2 worm cellular contexts compared by ENCODE assay signal in genomic region chrX:13360632-13361031, ce11.
A peak's percentile ranks its signal among the peaks of the same experiment; 100 is the strongest.
TF ChIP-seq lines count a peak whose summit lies in the region.

No protein-coding gene starts in this region.

TF ChIP-seq in whole organism, L1 larva, 84 proteins besides CTCF, POLR2A, EP300 and RAD21 (continued from another document):
- TF ChIP-seq fkh-4 (tag; optimal IDR thresholded peaks at IDR 0.05; lab: Kevin White, UChicago; ENCODE audit: borderline replicate concordance) (no peak), ceh-63 (GFP tag; optimal IDR thresholded peaks at IDR 0.05; lab: Kevin White, UChicago) (no peak), rnt-1 (tag; optimal IDR thresholded peaks at IDR 0.05; lab: Kevin White, UChicago) (no peak)

TF ChIP-seq in whole organism, L4 larva, 104 proteins besides CTCF, POLR2A, EP300 and RAD21 (continued from another document):
- TF ChIP-seq daf-12 (tag; optimal IDR thresholded peaks at IDR 0.05; lab: Kevin White, UChicago) (no peak), dmd-6 (GFP tag; IDR thresholded peaks at IDR 0.05; lab: Robert Waterston, UW) (peak; percentile 97), spr-1 (tag; optimal IDR thresholded peaks at IDR 0.05; lab: Kevin White, UChicago) (no peak), spr-3 (GFP tag; optimal IDR thresholded peaks at IDR 0.05; lab: Kevin White, UChicago) (no peak), egl-43 (GFP tag; IDR thresholded peaks at IDR 0.05; lab: Robert Waterston, UW) (no peak), attf-4 (tag; optimal IDR thresholded peaks at IDR 0.05; lab: Kevin White, UChicago) (no peak), mdl-1 (tag; optimal IDR thresholded peaks at IDR 0.05; lab: Kevin White, UChicago) (peak in 1 of 2 experiments; percentile 40), zfp-2 (tag; optimal IDR thresholded peaks at IDR 0.05; lab: Kevin White, UChicago) (no peak), aly-2 (tag; optimal IDR thresholded peaks at IDR 0.05; lab: Kevin White, UChicago) (no peak), F44E2.7 (GFP tag; IDR thresholded peaks at IDR 0.05; lab: Robert Waterston, UW) (no peak), nhr-237 (tag; optimal IDR thresholded peaks at IDR 0.05; lab: Kevin White, UChicago) (no peak), nhr-11 (tag; optimal IDR thresholded peaks at IDR 0.05; lab: Kevin White, UChicago) (no peak), nhr-25 (tag; optimal IDR thresholded peaks at IDR 0.05; lab: Kevin White, UChicago; ENCODE audit: borderline replicate concordance, insufficient read depth) (no peak), lin-13 (GFP tag; optimal IDR thresholded peaks at IDR 0.05; lab: Kevin White, UChicago) (no peak), ceh-20 (GFP tag; IDR thresholded peaks at IDR 0.05; lab: Robert Waterston, UW) (no peak), Y105C5A.15 (GFP tag; IDR thresholded peaks at IDR 0.05; lab: Robert Waterston, UW) (no peak), T26A8.4 (GFP tag; IDR thresholded peaks at IDR 0.05; lab: Robert Waterston, UW) (no peak), ZK337.2 (GFP tag; IDR thresholded peaks at IDR 0.05; lab: Robert Waterston, UW) (no peak), nhr-48 (tag; optimal IDR thresholded peaks at IDR 0.05; lab: Kevin White, UChicago) (peak; percentile 85), ctbp-1 (GFP tag; IDR thresholded peaks at IDR 0.05; lab: Robert Waterston, UW) (no peak), zip-2 (tag; optimal IDR thresholded peaks at IDR 0.05; lab: Kevin White, UChicago) (no peak), fkh-10 (GFP tag; optimal IDR thresholded peaks at IDR 0.05; lab: Kevin White, UChicago) (no peak), duxl-1 (tag; optimal IDR thresholded peaks at IDR 0.05; lab: Kevin White, UChicago; ENCODE audit: poor library complexity) (no peak), sdz-12 (GFP tag; optimal IDR thresholded peaks at IDR 0.05; lab: Kevin White, UChicago) (no peak), hmg-1.1 (GFP tag; IDR thresholded peaks at IDR 0.05; lab: Robert Waterston, UW) (no peak), saeg-2 (GFP tag; IDR thresholded peaks at IDR 0.05; lab: Robert Waterston, UW) (no peak), Y75B8A.6 (GFP tag; IDR thresholded peaks at IDR 0.05; lab: Robert Waterston, UW) (no peak), nhr-6 (tag; optimal IDR thresholded peaks at IDR 0.05; lab: Kevin White, UChicago) (no peak), zip-11 (GFP tag; IDR thresholded peaks at IDR 0.05; lab: Robert Waterston, UW) (no peak), hlh-11 (tag; optimal IDR thresholded peaks at IDR 0.05; lab: Kevin White, UChicago) (peak; percentile 83), unc-130 (GFP tag; optimal IDR thresholded peaks at IDR 0.05; lab: Kevin White, UChicago) (no peak), madf-5 (GFP tag; IDR thresholded peaks at IDR 0.05; lab: Robert Waterston, UW) (no peak), aha-1 (tag; lab: Kevin White, UChicago) (no peak), nhr-41 (GFP tag; IDR thresholded peaks at IDR 0.05; lab: Robert Waterston, UW) (no peak), unc-39 (tag; optimal IDR thresholded peaks at IDR 0.05; lab: Kevin White, UChicago) (no peak), Y5F2A.4 (GFP tag; optimal IDR thresholded peaks at IDR 0.05; lab: Kevin White, UChicago) (no peak), lin-1 (GFP tag; IDR thresholded peaks at IDR 0.05; lab: Robert Waterston, UW) (no peak), skn-1 (tag; optimal IDR thresholded peaks at IDR 0.05; lab: Kevin White, UChicago) (no peak), lin-39 (tag; optimal IDR thresholded peaks at IDR 0.05; lab: Kevin White, UChicago) (no peak), mdt-29 (GFP tag; IDR thresholded peaks at IDR 0.05; lab: Robert Waterston, UW) (no peak), arid-1 (GFP tag; conservative IDR thresholded peaks at IDR 0.05; lab: Robert Waterston, UW) (no peak), ceh-28 (tag; optimal IDR thresholded peaks at IDR 0.05; lab: Kevin White, UChicago) (no peak), php-3 (GFP tag; IDR thresholded peaks at IDR 0.05; lab: Robert Waterston, UW) (peak; percentile 65), F10B5.3 (tag; optimal IDR thresholded peaks at IDR 0.05; lab: Kevin White, UChicago) (no peak), snpc-1.2 (GFP tag; IDR thresholded peaks at IDR 0.05; lab: Robert Waterston, UW) (no peak), Y48G9A.11 (GFP tag; IDR thresholded peaks at IDR 0.05; lab: Robert Waterston, UW) (no peak), lsy-2 (tag; optimal IDR thresholded peaks at IDR 0.05; lab: Kevin White, UChicago) (peak in 1 of 2 experiments; percentile 30), fos-1 (tag; optimal IDR thresholded peaks at IDR 0.05; lab: Kevin White, UChicago) (no peak), hif-1 (tag; optimal IDR thresholded peaks at IDR 0.05; lab: Kevin White, UChicago) (peak in 1 of 2 experiments; percentile 60), zfp-3 (GFP tag; conservative IDR thresholded peaks at IDR 0.05; lab: Robert Waterston, UW) (no peak), nhr-76 (tag; optimal IDR thresholded peaks at IDR 0.05; lab: Kevin White, UChicago) (no peak), lim-7 (GFP tag; IDR thresholded peaks at IDR 0.05; lab: Robert Waterston, UW) (no peak), unc-62 (GFP tag; optimal IDR thresholded peaks at IDR 0.05 in 1 of 2; lab: Kevin White, UChicago) (peak in 1 of 2 experiments; percentile 89), unc-62 (tag; optimal IDR thresholded peaks at IDR 0.05; lab: Kevin White, UChicago) (no peak), mxl-3 (GFP tag; optimal IDR thresholded peaks at IDR 0.05; lab: Kevin White, UChicago) (peak; percentile 80), vab-7 (GFP tag; IDR thresholded peaks at IDR 0.05; lab: Robert Waterston, UW) (no peak), zag-1 (tag; optimal IDR thresholded peaks at IDR 0.05; lab: Kevin White, UChicago) (no peak), ces-1 (GFP tag; optimal IDR thresholded peaks at IDR 0.05; lab: Kevin White, UChicago) (no peak), mep-1 (tag; optimal IDR thresholded peaks at IDR 0.05; lab: Kevin White, UChicago) (no peak), jun-1 (tag; optimal IDR thresholded peaks at IDR 0.05; lab: Kevin White, UChicago) (no peak), gei-8 (GFP tag; optimal IDR thresholded peaks at IDR 0.05; lab: Kevin White, UChicago) (no peak), ztf-7 (tag; optimal IDR thresholded peaks at IDR 0.05; lab: Kevin White, UChicago) (no peak), dmd-9 (GFP tag; IDR thresholded peaks at IDR 0.05; lab: Robert Waterston, UW) (no peak), egl-27 (tag; optimal IDR thresholded peaks at IDR 0.05; lab: Kevin White, UChicago) (no peak), mes-2 (tag; optimal IDR thresholded peaks at IDR 0.05; lab: Kevin White, UChicago; ENCODE audit: poor library complexity, severe bottlenecking) (peak; percentile 4), cey-2 (tag; optimal IDR thresholded peaks at IDR 0.05; lab: Kevin White, UChicago; ENCODE audit: borderline replicate concordance, insufficient read depth) (no peak), dve-1 (tag; optimal IDR thresholded peaks at IDR 0.05; lab: Kevin White, UChicago; ENCODE audit: insufficient read depth) (peak; percentile 88), nhr-77 (tag; optimal IDR thresholded peaks at IDR 0.05; lab: Kevin White, UChicago) (peak; percentile 11), nhr-28 (tag; optimal IDR thresholded peaks at IDR 0.05; lab: Kevin White, UChicago) (peak; percentile 57), dpl-1 (GFP tag; optimal IDR thresholded peaks at IDR 0.05; lab: Kevin White, UChicago) (no peak), lin-29 (GFP tag; IDR thresholded peaks at IDR 0.05; lab: Robert Waterston, UW) (no peak), tra-1 (GFP tag; IDR thresholded peaks at IDR 0.05; lab: Robert Waterston, UW) (peak; percentile 38; the same call in 1 of the 2 replicates), lin-38 (GFP tag; IDR thresholded peaks at IDR 0.05; lab: Robert Waterston, UW) (no peak), nhr-10 (tag; optimal IDR thresholded peaks at IDR 0.05; lab: Kevin White, UChicago) (peak; percentile 4), ceh-62 (tag; optimal IDR thresholded peaks at IDR 0.05; lab: Kevin White, UChicago) (no peak), madf-9 (GFP tag; conservative IDR thresholded peaks at IDR 0.05; lab: Robert Waterston, UW) (no peak), set-16 (GFP tag; IDR thresholded peaks at IDR 0.05; lab: Robert Waterston, UW) (no peak), nhr-42 (GFP tag; IDR thresholded peaks at IDR 0.05; lab: Robert Waterston, UW) (no peak), F26F4.8 (GFP tag; conservative IDR thresholded peaks at IDR 0.05; lab: Robert Waterston, UW) (no peak), rbr-2 (tag; optimal IDR thresholded peaks at IDR 0.05; lab: Kevin White, UChicago) (no peak), lir-3 (tag; optimal IDR thresholded peaks at IDR 0.05; lab: Kevin White, UChicago) (no peak), nhr-102 (tag; optimal IDR thresholded peaks at IDR 0.05; lab: Kevin White, UChicago) (peak; percentile 46), daf-19 (GFP tag; conservative IDR thresholded peaks at IDR 0.05; lab: Robert Waterston, UW) (no peak), ceh-82 (tag; optimal IDR thresholded peaks at IDR 0.05; lab: Kevin White, UChicago) (no peak), dmd-8 (GFP tag; IDR thresholded peaks at IDR 0.05; lab: Robert Waterston, UW) (no peak), ztf-11 (tag; optimal IDR thresholded peaks at IDR 0.05; lab: Kevin White, UChicago) (no peak), T20F7.1 (GFP tag; optimal IDR thresholded peaks at IDR 0.05; lab: Kevin White, UChicago) (peak; percentile 47), hlh-30 (tag; optimal IDR thresholded peaks at IDR 0.05; lab: Kevin White, UChicago; ENCODE audit: insufficient read depth) (peak; percentile 61), mxl-2 (GFP tag; conservative IDR thresholded peaks at IDR 0.05; lab: Robert Waterston, UW) (0 out of 2 replicates have a peak, but pooled peaks have one; percentile 10)
